Worm (Caenorhabditis elegans) whole organism, young adult: ENCODE results near the gene C50E3.7.

Experiments
- D2030.7 ChIP-seq: fragments of 200-800 bp; sonication (Bioruptor generic); IDR thresholded peaks from 2 replicates; pipeline ENCODE4 v1.3.6; 2022; ENCODE audit warnings: missing genetic modification reagents, missing genetic modification characterization, missing compliant biosample characterization
- ceh-27 ChIP-seq: fragments of 200-800 bp; sonication (Bioruptor generic); optimal IDR thresholded peaks from 2 replicates; lab custom pipeline; 2018; ENCODE audit warnings: mild to moderate bottlenecking, missing genetic modification characterization, moderate library complexity, missing compliant biosample characterization
- gei-17 ChIP-seq: fragments of 200-800 bp; sonication (Bioruptor generic); optimal IDR thresholded peaks from 2 replicates; lab custom pipeline; 2018; ENCODE audit warnings: mild to moderate bottlenecking, missing genetic modification characterization, missing compliant biosample characterization
- hlh-26 ChIP-seq: fragments of 200-800 bp; sonication (Bioruptor generic); conservative IDR thresholded peaks from 2 replicates; pipeline ENCODE4 v1.3.6; 2022; ENCODE audit warnings: missing genetic modification reagents, missing genetic modification characterization, missing compliant biosample characterization
- hmg-1.2 ChIP-seq: fragments of 200-800 bp; sonication (Bioruptor generic); IDR thresholded peaks from 2 replicates; pipeline ENCODE4 v1.3.6; 2022; ENCODE audit warnings: missing genetic modification reagents, missing genetic modification characterization, missing compliant biosample characterization
- sea-2 ChIP-seq: fragments of 200-800 bp; sonication (Bioruptor generic); IDR thresholded peaks from 2 replicates; pipeline ENCODE4 v1.3.6; 2022; ENCODE audit warnings: missing genetic modification characterization, missing compliant biosample characterization
- snpc-3.4 ChIP-seq: sonication (generic microtip); optimal IDR thresholded peaks from 2 replicates; lab custom pipeline; 2017; ENCODE audit warnings: missing genetic modification characterization, mild to moderate bottlenecking, missing compliant biosample characterization, antibody characterized with exemption, moderate library complexity, missing genotype, missing genetic modification reagents
- unc-62 ChIP-seq: fragments of 150-350 bp; optimal IDR thresholded peaks from 2 replicates; lab custom pipeline; 2014; ENCODE audit warnings: missing biosample characterization, missing genetic modification reagents, missing genetic modification characterization
- ztf-28 ChIP-seq: fragments of 200-800 bp; sonication (Bioruptor generic); IDR thresholded peaks from 2 replicates; pipeline ENCODE4 v1.3.6; 2022; ENCODE audit warnings: missing genetic modification reagents, missing genetic modification characterization, missing compliant biosample characterization

ce11 chrV:7603404-7603803 is 5.2 kb upstream of the C50E3.7 start, which contains the start of gene C50E3.11:
- TF ChIP-seq gei-17 (GFP tag; lab: Kevin White, UChicago) (no peak), hlh-26 (GFP tag; lab: Robert Waterston, UW) (no peak), ztf-28 (GFP tag; lab: Robert Waterston, UW) (no peak), unc-62 (no peak), snpc-3.4 (tag; lab: Kevin White, UChicago) (no peak), hmg-1.2 (no peak), D2030.7 (GFP tag; lab: Robert Waterston, UW) (no peak), ceh-27 (GFP tag; lab: Kevin White, UChicago) (no peak), sea-2 (GFP tag; lab: Robert Waterston, UW) (no peak)
